Worm (Caenorhabditis elegans): Measurements from ENCODE around the gene F36A4.1.

DNA sequence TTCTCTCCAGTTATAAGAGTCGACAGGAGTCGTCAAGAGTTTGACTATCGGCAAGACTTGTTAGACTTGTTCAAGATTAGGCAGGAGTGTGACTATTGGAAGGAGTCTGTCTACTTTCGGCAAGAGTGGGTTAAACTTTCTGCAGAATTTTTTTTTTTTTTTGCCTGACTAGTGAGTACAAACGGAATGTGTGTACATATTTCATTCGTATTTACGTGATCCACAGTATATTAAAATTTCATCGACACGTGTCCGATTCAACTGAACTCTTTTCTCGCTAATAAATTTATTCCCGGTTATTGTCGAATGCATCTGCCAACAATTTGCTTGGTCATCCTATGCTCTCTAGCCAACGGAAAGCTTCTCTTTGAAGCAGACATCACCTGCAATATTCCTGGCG is at the start of gene F36A4.1:
- TF ChIP-seq nhr-11 (tag; optimal IDR thresholded peaks at IDR 0.05), result no peak
- TF ChIP-seq pros-1 (tag; optimal IDR thresholded peaks at IDR 0.05), result no peak
- no peak for TF ChIP-seq lim-6 (tag; optimal IDR thresholded peaks at IDR 0.05)
- no peak for TF ChIP-seq hlh-13 (GFP tag; optimal IDR thresholded peaks at IDR 0.05)
- TF ChIP-seq sox-2 (GFP tag; IDR thresholded peaks at IDR 0.05), result no peak
- no peak for TF ChIP-seq ceh-19 (GFP tag; optimal IDR thresholded peaks at IDR 0.05)
- no peak for TF ChIP-seq nhr-232 (tag; optimal IDR thresholded peaks at IDR 0.05)
- no peak for TF ChIP-seq ama-1 (optimal IDR thresholded peaks at IDR 0.05)
- TF ChIP-seq rnt-1 (tag; optimal IDR thresholded peaks at IDR 0.05), result no peak
- no peak for TF ChIP-seq unc-55 (GFP tag; optimal IDR thresholded peaks at IDR 0.05)
